Worm (Caenorhabditis elegans) whole organism, L3 larva: ENCODE data around the gene C05B5.17.

Source experiments
- nhr-76 ChIP-seq: fragments of 150-350 bp; sonication (generic microtip); optimal IDR thresholded peaks from 5 replicates; lab custom pipeline; 2014; ENCODE audit warnings: missing biosample characterization, missing genetic modification characterization
- pha-4 ChIP-seq: fragments of 150-350 bp; optimal IDR thresholded peaks from 2 replicates; lab custom pipeline; 2014; ENCODE audit warnings: missing biosample characterization, missing genetic modification reagents, missing genetic modification characterization

ce11 chrIII:9963447-9963846 lies 35.7 kb downstream of the C05B5.17 start:
- TF ChIP-seq pha-4 (tag; lab: Kevin White, UChicago) (no peak), nhr-76 (tag; lab: Kevin White, UChicago) (no peak)
